Worm (Caenorhabditis elegans): ENCODE measurements around the gene C18E9.9.
A peak's percentile ranks its signal among the peaks of the same experiment; 100 is the strongest.

C18E9.9 gene

ce11 chrII:9005067-9005466 lies 15.7 kb upstream of the C18E9.9 start, which contains the start of gene F44G4.7:
F44G4.7 (minus strand) TSS chrII:9005167.
- TF ChIP-seq rbr-2 (tag; optimal IDR thresholded peaks at IDR 0.05), result no peak
- no peak for TF ChIP-seq ztf-11 (tag; optimal IDR thresholded peaks at IDR 0.05)
- TF ChIP-seq T20F7.1 (GFP tag; optimal IDR thresholded peaks at IDR 0.05), result no peak
- TF ChIP-seq cey-2 (tag; optimal IDR thresholded peaks at IDR 0.05; ENCODE audit: borderline replicate concordance, insufficient read depth), result no peak
- no peak for TF ChIP-seq hlh-11 (tag; optimal IDR thresholded peaks at IDR 0.05)
- no peak for TF ChIP-seq F10B5.3 (tag; optimal IDR thresholded peaks at IDR 0.05)
- TF ChIP-seq php-3 (GFP tag; IDR thresholded peaks at IDR 0.05), result no peak
- TF ChIP-seq mdl-1 (tag; optimal IDR thresholded peaks at IDR 0.05), result no peak
- no peak for TF ChIP-seq snpc-4 (tag; optimal IDR thresholded peaks at IDR 0.05)
- TF ChIP-seq unc-130 (GFP tag; optimal IDR thresholded peaks at IDR 0.05), result no peak
- TF ChIP-seq F37D6.2 (tag; optimal IDR thresholded peaks at IDR 0.05), result no peak
- no peak for TF ChIP-seq daf-8 (GFP tag; IDR thresholded peaks at IDR 0.05)
- TF ChIP-seq saeg-2 (GFP tag; IDR thresholded peaks at IDR 0.05), result no peak
- TF ChIP-seq gei-8 (GFP tag; optimal IDR thresholded peaks at IDR 0.05), result no peak

- TF ChIP-seq F26F4.8 (GFP tag; conservative IDR thresholded peaks at IDR 0.05), result no peak
- TF ChIP-seq pqm-1 (tag; optimal IDR thresholded peaks at IDR 0.05), result no peak
- TF ChIP-seq unc-62 (GFP tag; optimal IDR thresholded peaks at IDR 0.05 in 1 of 2), result peak in 1 of 2 experiments; percentile 95
- no peak for TF ChIP-seq unc-62 (tag; optimal IDR thresholded peaks at IDR 0.05)
- no peak for TF ChIP-seq unc-39 (tag; optimal IDR thresholded peaks at IDR 0.05)
- TF ChIP-seq tra-1 (GFP tag; IDR thresholded peaks at IDR 0.05), result no peak
These were observed 12.4 kb upstream of the C18E9.9 start, which contains the start of gene F44G4.6 for ce11 chrII:9001743-9002222. F44G4.6 (minus strand) TSS chrII:9001793.

- no peak for TF ChIP-seq lin-15B (tag; optimal IDR thresholded peaks at IDR 0.05)
- TF ChIP-seq ceh-62 (tag; optimal IDR thresholded peaks at IDR 0.05), result no peak
- TF ChIP-seq zfp-2 (tag; optimal IDR thresholded peaks at IDR 0.05), result no peak
- no peak for TF ChIP-seq nhr-10 (tag; optimal IDR thresholded peaks at IDR 0.05)
- no peak for TF ChIP-seq nhr-6 (tag; optimal IDR thresholded peaks at IDR 0.05)
- no peak for TF ChIP-seq nhr-41 (GFP tag; IDR thresholded peaks at IDR 0.05)
- TF ChIP-seq set-16 (GFP tag; IDR thresholded peaks at IDR 0.05), result no peak
- TF ChIP-seq arid-1 (GFP tag; conservative IDR thresholded peaks at IDR 0.05), result no peak
- TF ChIP-seq ctbp-1 (GFP tag; IDR thresholded peaks at IDR 0.05), result no peak
- no peak for TF ChIP-seq zip-11 (GFP tag; IDR thresholded peaks at IDR 0.05)
- no peak for TF ChIP-seq ceh-44 (GFP tag; IDR thresholded peaks at IDR 0.05)
- TF ChIP-seq zag-1 (tag; optimal IDR thresholded peaks at IDR 0.05), result no peak
- TF ChIP-seq aha-1 (tag), result no peak
- TF ChIP-seq hlh-30 (tag; optimal IDR thresholded peaks at IDR 0.05; ENCODE audit: insufficient read depth), result no peak
- no peak for TF ChIP-seq madf-9 (GFP tag; conservative IDR thresholded peaks at IDR 0.05)
- no peak for TF ChIP-seq spr-1 (tag; optimal IDR thresholded peaks at IDR 0.05)
- TF ChIP-seq skn-1 (tag; optimal IDR thresholded peaks at IDR 0.05), result no peak
These were observed 11.0 kb upstream of the C18E9.9 start, which contains the start of gene F44G4.5 for ce11 chrII:9000331-9000730. F44G4.5 (minus strand) TSS chrII:9000431.

- TF ChIP-seq Y105C5A.15 (GFP tag; IDR thresholded peaks at IDR 0.05) (no peak), arid-1 (GFP tag; conservative IDR thresholded peaks at IDR 0.05) (no peak), nhr-77 (tag; optimal IDR thresholded peaks at IDR 0.05) (no peak), rbr-2 (tag; optimal IDR thresholded peaks at IDR 0.05) (no peak), nhr-237 (tag; optimal IDR thresholded peaks at IDR 0.05) (no peak), ces-1 (GFP tag; optimal IDR thresholded peaks at IDR 0.05) (no peak), daf-8 (GFP tag; IDR thresholded peaks at IDR 0.05) (no peak), nhr-42 (GFP tag; IDR thresholded peaks at IDR 0.05) (no peak), lin-13 (GFP tag; optimal IDR thresholded peaks at IDR 0.05) (no peak), spr-1 (tag; optimal IDR thresholded peaks at IDR 0.05) (no peak), madf-9 (GFP tag; conservative IDR thresholded peaks at IDR 0.05) (no peak), hmg-1.1 (GFP tag; IDR thresholded peaks at IDR 0.05) (no peak), aha-1 (tag) (peak; percentile 44), spr-3 (GFP tag; optimal IDR thresholded peaks at IDR 0.05) (no peak), F10B5.3 (tag; optimal IDR thresholded peaks at IDR 0.05) (no peak), nhr-11 (tag; optimal IDR thresholded peaks at IDR 0.05) (no peak), ceh-32 (tag; optimal IDR thresholded peaks at IDR 0.05; ENCODE audit: poor library complexity) (no peak), egl-27 (tag; optimal IDR thresholded peaks at IDR 0.05) (no peak), sdz-12 (GFP tag; optimal IDR thresholded peaks at IDR 0.05) (no peak)
These were observed 8.1 kb upstream of the C18E9.9 start, which contains the start of the genes F44G4.3 and tdp-1 for ce11 chrII:8997479-8997878. F44G4.3 (minus strand) TSS chrII:8997662. tdp-1 (plus strand) TSS chrII:8997825.
